Worm (Caenorhabditis elegans): ENCODE data around the gene B0403.6.

- TF ChIP-seq unc-86 (tag; optimal IDR thresholded peaks at IDR 0.05) (no peak), ama-1 (optimal IDR thresholded peaks at IDR 0.05) (no peak), pqm-1 (tag; optimal IDR thresholded peaks at IDR 0.05) (no peak), nhr-11 (tag; optimal IDR thresholded peaks at IDR 0.05) (no peak), nfya-1 (tag; optimal IDR thresholded peaks at IDR 0.05) (no peak), tbx-2 (tag; optimal IDR thresholded peaks at IDR 0.05) (no peak)
Measured at ce11 chrX:7099049-7099448, 23.9 kb upstream of the B0403.6 start.
